Fruit fly (Drosophila melanogaster) whole organism, prepupa: ENCODE data around the gene CG7483.

Source experiments
- Blimp-1 ChIP-seq: fragments of 200-800 bp; sonication (Bioruptor generic); optimal IDR thresholded peaks from 3 replicates; lab custom pipeline; 2017; ENCODE audit warnings: missing biosample characterization, missing genetic modification characterization, mild to moderate bottlenecking, moderate library complexity, missing genetic modification reagents
- CG31627 ChIP-seq: fragments of 200-800 bp; sonication (Bioruptor generic); optimal IDR thresholded peaks from 3 replicates; lab custom pipeline; 2016; ENCODE audit warnings: missing biosample characterization, missing genetic modification characterization
- CG3919 ChIP-seq: fragments of 200-800 bp; sonication (Bioruptor generic); optimal IDR thresholded peaks from 3 replicates; lab custom pipeline; 2016; ENCODE audit warnings: missing biosample characterization, missing genetic modification characterization
- CG4318 ChIP-seq: fragments of 200-800 bp; sonication (Bioruptor generic); optimal IDR thresholded peaks from 3 replicates; lab custom pipeline; 2017; ENCODE audit warnings: missing biosample characterization, mild to moderate bottlenecking, missing genetic modification characterization
- CG6163 ChIP-seq: fragments of 200-800 bp; sonication (Bioruptor generic); IDR thresholded peaks from 3 replicates; pipeline ENCODE4 v1.3.6; 2022; ENCODE audit warnings: missing biosample characterization, missing genetic modification characterization
- CG7368 ChIP-seq: fragments of 200-800 bp; sonication (Bioruptor generic); optimal IDR thresholded peaks from 3 replicates; lab custom pipeline; 2016; ENCODE audit warnings: missing biosample characterization, missing genetic modification characterization
- CG8319 ChIP-seq: fragments of 200-800 bp; sonication (Bioruptor generic); optimal IDR thresholded peaks from 3 replicates; lab custom pipeline; 2016; ENCODE audit warnings: missing biosample characterization, missing genetic modification characterization
- Gug ChIP-seq: fragments of 200-800 bp; sonication (Bioruptor generic); IDR thresholded peaks from 2 replicates; pipeline ENCODE4 v1.3.6; 2022; ENCODE audit warnings: missing biosample characterization, missing genetic modification characterization
- Lpt ChIP-seq: fragments of 200-800 bp; sonication (Bioruptor generic); optimal IDR thresholded peaks from 3 replicates; lab custom pipeline; 2016; ENCODE audit warnings: missing biosample characterization, missing genetic modification characterization
- OdsH ChIP-seq: fragments of 200-800 bp; sonication (Bioruptor generic); optimal IDR thresholded peaks from 3 replicates; lab custom pipeline; 2016; ENCODE audit warnings: missing biosample characterization, missing genetic modification characterization
- Sox14 ChIP-seq: fragments of 200-800 bp; sonication (Bioruptor generic); optimal IDR thresholded peaks from 3 replicates; lab custom pipeline; 2016; ENCODE audit warnings: missing biosample characterization, missing genetic modification characterization
- fkh ChIP-seq: fragments of 200-800 bp; sonication (Bioruptor generic); optimal IDR thresholded peaks from 3 replicates; lab custom pipeline; 2017; ENCODE audit warnings: missing biosample characterization, mild to moderate bottlenecking, missing genetic modification characterization, moderate library complexity
- lz ChIP-seq: fragments of 200-800 bp; sonication (Bioruptor generic); optimal IDR thresholded peaks from 3 replicates; lab custom pipeline; 2016; ENCODE audit warnings: missing biosample characterization, missing genetic modification characterization
- ss ChIP-seq, 2 experiments: fragments of 200-800 bp; sonication (Bioruptor generic); optimal IDR thresholded peaks; 2 replicates in 1 of 2; 3 replicates in 1 of 2; lab custom pipeline; 2017 to 2018; ENCODE audit warnings: mild to moderate bottlenecking in 2 of 2, missing biosample characterization in 2 of 2, missing genetic modification characterization in 2 of 2, moderate library complexity in 1 of 2

dm6 chr3R:8321447-8321846 is 8.4 kb downstream of the CG7483 start, which contains the start of gene Or85a:
- TF ChIP-seq Sox14 (no peak), OdsH (GFP tag; lab: Kevin White, UChicago) (no peak), lz (GFP tag; lab: Kevin White, UChicago) (no peak), CG8319 (GFP tag; lab: Kevin White, UChicago) (no peak), CG7368 (GFP tag; lab: Kevin White, UChicago) (no peak), Blimp-1 (GFP tag; lab: Kevin White, UChicago) (no peak), Lpt (no peak), CG4318 (GFP tag; lab: Kevin White, UChicago) (no peak), fkh (GFP tag; lab: Kevin White, UChicago) (no peak), CG31627 (GFP tag; lab: Kevin White, UChicago) (no peak), CG3919 (no peak), ss (GFP tag; optimal IDR thresholded peaks at IDR 0.05; lab: Kevin White, UChicago) (no peak), CG6163 (GFP tag; lab: Robert Waterston, UW) (no peak), Gug (no peak)
